Fruit fly (Drosophila melanogaster): ENCODE measurements around the gene CheB93a.

CheB93a gene

dm6 chr3R:21376331-21376761, 30.9 kb upstream of the CheB93a start (continued):
- TF ChIP-seq CG14965 (GFP tag; optimal IDR thresholded peaks at IDR 0.05; ENCODE audit: borderline replicate concordance) (no peak), fd96Cb (tag; optimal IDR thresholded peaks at IDR 0.05) (no peak), grn (GFP tag; optimal IDR thresholded peaks at IDR 0.05) (no peak), YL-1 (GFP tag; optimal IDR thresholded peaks at IDR 0.05) (peak; percentile 99), Rfx (GFP tag; IDR thresholded peaks at IDR 0.05) (peak; percentile 35; the same call in 1 of the 2 replicates), Fer1 (GFP tag; optimal IDR thresholded peaks at IDR 0.05) (peak; percentile 70), HLH4C (GFP tag; IDR thresholded peaks at IDR 0.05; ENCODE audit: partially characterized antibody) (no peak; the same call in 2 of the 3 replicates), onecut (GFP tag; IDR thresholded peaks at IDR 0.05) (peak; percentile 51), Xrp1 (GFP tag; IDR thresholded peaks at IDR 0.05) (no peak), mld (GFP tag; IDR thresholded peaks at IDR 0.05; ENCODE audit: partially characterized antibody) (no peak), tup (GFP tag; optimal IDR thresholded peaks at IDR 0.05) (no peak), sna (GFP tag; IDR thresholded peaks at IDR 0.05; ENCODE audit: partially characterized antibody) (peak; percentile 59), corto (GFP tag; optimal IDR thresholded peaks at IDR 0.05) (no peak), CG6175 (GFP tag; IDR thresholded peaks at IDR 0.05) (no peak), cwo (GFP tag; optimal IDR thresholded peaks at IDR 0.05) (no peak), sug (tag; optimal IDR thresholded peaks at IDR 0.05) (peak; percentile 43), cato (GFP tag; optimal IDR thresholded peaks at IDR 0.05; ENCODE audit: borderline replicate concordance) (no peak), kah (GFP tag; optimal IDR thresholded peaks at IDR 0.05) (peak; percentile 96), CG11560 (tag; IDR thresholded peaks at IDR 0.05) (no peak), CG1832 (GFP tag; optimal IDR thresholded peaks at IDR 0.05) (peak; percentile 96), C15 (GFP tag; IDR thresholded peaks at IDR 0.05) (no peak), ERR (GFP tag; optimal IDR thresholded peaks at IDR 0.05) (no peak), Ada2b (GFP tag; IDR thresholded peaks at IDR 0.05) (no peak), Camta (GFP tag; optimal IDR thresholded peaks at IDR 0.05) (no peak), vfl (GFP tag; optimal IDR thresholded peaks at IDR 0.05) (no peak), bcd (GFP tag; optimal IDR thresholded peaks at IDR 0.05) (no peak), Hmx (GFP tag; optimal IDR thresholded peaks at IDR 0.05) (no peak), Fer3 (tag; optimal IDR thresholded peaks at IDR 0.05) (peak; percentile 3), CG11456 (GFP tag; IDR thresholded peaks at IDR 0.05) (no peak), vvl (GFP tag; IDR thresholded peaks at IDR 0.05) (peak; percentile 62; the same call in 1 of the 2 replicates), CG6765 (GFP tag; optimal IDR thresholded peaks at IDR 0.05) (peak; percentile 57), CG17802 (tag; optimal IDR thresholded peaks at IDR 0.05) (no peak), stwl (tag; optimal IDR thresholded peaks at IDR 0.05) (peak; percentile 15), NC2β (GFP tag; optimal IDR thresholded peaks at IDR 0.05) (no peak), Oli (tag; optimal IDR thresholded peaks at IDR 0.05) (no peak), CG3995 (GFP tag; optimal IDR thresholded peaks at IDR 0.05) (no peak), CG1603 (tag; optimal IDR thresholded peaks at IDR 0.05) (peak; percentile 22), CG18262 (tag; optimal IDR thresholded peaks at IDR 0.05) (no peak), esg (GFP tag; conservative IDR thresholded peaks at IDR 0.05) (no peak), chif (GFP tag; optimal IDR thresholded peaks at IDR 0.05) (no peak), ham (GFP tag; IDR thresholded peaks at IDR 0.05) (no peak), gem (tag; optimal IDR thresholded peaks at IDR 0.05) (no peak), CG10274 (GFP tag; optimal IDR thresholded peaks at IDR 0.05) (no peak), CG9609 (GFP tag; optimal IDR thresholded peaks at IDR 0.05) (no peak), ewg (GFP tag; optimal IDR thresholded peaks at IDR 0.05) (peak; percentile 12), gfzf (GFP tag; optimal IDR thresholded peaks at IDR 0.05) (no peak), bsh (GFP tag; optimal IDR thresholded peaks at IDR 0.05) (peak in 1 of 2 experiments; percentile 36), CG13424 (tag; optimal IDR thresholded peaks at IDR 0.05) (peak; percentile 20), yki (optimal IDR thresholded peaks at IDR 0.05) (no peak), Chrac-16 (GFP tag; optimal IDR thresholded peaks at IDR 0.05) (no peak), ap (GFP tag; IDR thresholded peaks at IDR 0.05) (no peak)
